Fruit fly (Drosophila melanogaster) whole organism, pupa: Measurements from ENCODE around the gene CG10803.
A peak's percentile ranks its signal among the peaks of the same experiment; 100 is the strongest.

Source experiments
- CG10348 ChIP-seq: fragments of 200-800 bp; sonication (Bioruptor generic); IDR thresholded peaks from 2 replicates; pipeline ENCODE4 v1.3.6; 2022; ENCODE audit warnings: missing biosample characterization, missing genetic modification characterization
- CG12605 ChIP-seq: fragments of 200-800 bp; sonication (Bioruptor generic); IDR thresholded peaks from 2 replicates; pipeline ENCODE4 v1.3.6; 2022; ENCODE audit warnings: missing biosample characterization, missing genetic modification characterization
- CG13204 ChIP-seq: fragments of 200-800 bp; sonication (Bioruptor generic); optimal IDR thresholded peaks from 2 replicates; lab custom pipeline; 2018; ENCODE audit warnings: missing biosample characterization, mild to moderate bottlenecking, missing genetic modification characterization, moderate library complexity
- CG14655 ChIP-seq: fragments of 200-800 bp; sonication (Bioruptor generic); optimal IDR thresholded peaks from 3 replicates; lab custom pipeline; 2017; ENCODE audit warnings: mild to moderate bottlenecking, missing biosample characterization, missing genetic modification reagents, missing genetic modification characterization
- CG15710 ChIP-seq: fragments of 200-800 bp; sonication (Bioruptor generic); optimal IDR thresholded peaks from 2 replicates; lab custom pipeline; 2018; ENCODE audit warnings: missing biosample characterization, mild to moderate bottlenecking, missing genetic modification characterization, moderate library complexity
- CG17806 ChIP-seq: fragments of 200-800 bp; sonication (Bioruptor generic); optimal IDR thresholded peaks from 2 replicates; lab custom pipeline; 2018; ENCODE audit warnings: missing biosample characterization, mild to moderate bottlenecking, missing genetic modification characterization, moderate library complexity
- CG32121 ChIP-seq: fragments of 200-800 bp; sonication (Bioruptor generic); IDR thresholded peaks from 2 replicates; pipeline ENCODE4 v1.3.6; 2022; ENCODE audit warnings: missing biosample characterization, missing genetic modification characterization
- CG34367 ChIP-seq: fragments of 200-800 bp; sonication (Bioruptor generic); optimal IDR thresholded peaks from 2 replicates; lab custom pipeline; 2018; ENCODE audit warnings: missing biosample characterization, mild to moderate bottlenecking, missing genetic modification characterization
- CG4496 ChIP-seq: fragments of 200-800 bp; sonication (Bioruptor generic); IDR thresholded peaks from 3 replicates; pipeline ENCODE4 v1.3.6; 2022; ENCODE audit warnings: missing biosample characterization, missing genetic modification characterization
- CG8159 ChIP-seq: fragments of 200-800 bp; sonication (Bioruptor generic); optimal IDR thresholded peaks from 3 replicates; lab custom pipeline; 2018; ENCODE audit warnings: missing biosample characterization, mild to moderate bottlenecking, missing genetic modification characterization, moderate library complexity
- CG8301 ChIP-seq: fragments of 200-800 bp; sonication (Bioruptor generic); optimal IDR thresholded peaks from 2 replicates; lab custom pipeline; 2018; ENCODE audit warnings: missing biosample characterization, mild to moderate bottlenecking, missing genetic modification characterization
- CG9948 ChIP-seq: fragments of 200-800 bp; sonication (Bioruptor generic); optimal IDR thresholded peaks from 2 replicates; lab custom pipeline; 2018; ENCODE audit warnings: missing biosample characterization, mild to moderate bottlenecking, missing genetic modification characterization, moderate library complexity
- D1 ChIP-seq: fragments of 200-800 bp; sonication (Bioruptor generic); optimal IDR thresholded peaks from 2 replicates; lab custom pipeline; 2018; ENCODE audit warnings: missing biosample characterization, mild to moderate bottlenecking, missing genetic modification characterization, moderate library complexity
- EcR ChIP-seq: fragments of 200-800 bp; sonication (Bioruptor generic); optimal IDR thresholded peaks from 3 replicates; lab custom pipeline; 2019; ENCODE audit warnings: missing biosample characterization, missing genetic modification characterization, mild to moderate bottlenecking, moderate library complexity, missing genetic modification reagents
- Ets98B ChIP-seq: fragments of 200-800 bp; sonication (Bioruptor generic); IDR thresholded peaks from 2 replicates; pipeline ENCODE4 v1.3.6; 2022; ENCODE audit warnings: missing biosample characterization, missing genetic modification characterization
- Pif1A ChIP-seq: fragments of 200-800 bp; sonication (Bioruptor generic); optimal IDR thresholded peaks from 3 replicates; lab custom pipeline; 2016; ENCODE audit warnings: missing biosample characterization, missing genetic modification characterization
- Pif1B ChIP-seq: fragments of 200-800 bp; sonication (Bioruptor generic); optimal IDR thresholded peaks from 3 replicates; lab custom pipeline; 2016; ENCODE audit warnings: missing biosample characterization, missing genetic modification characterization
- Snoo ChIP-seq: fragments of 200-800 bp; sonication (Bioruptor generic); optimal IDR thresholded peaks from 3 replicates; lab custom pipeline; 2017; ENCODE audit warnings: missing biosample characterization, mild to moderate bottlenecking, missing genetic modification characterization, inconsistent platforms
- fd96Ca ChIP-seq: fragments of 200-800 bp; sonication (Bioruptor generic); IDR thresholded peaks from 3 replicates; pipeline ENCODE4 v1.3.6; 2022; ENCODE audit warnings: missing biosample characterization, missing genetic modification characterization
- gl ChIP-seq: fragments of 200-800 bp; sonication (Bioruptor generic); optimal IDR thresholded peaks from 2 replicates; lab custom pipeline; 2018; ENCODE audit warnings: missing biosample characterization, mild to moderate bottlenecking, missing genetic modification characterization
- rn ChIP-seq: fragments of 200-800 bp; sonication (Bioruptor generic); IDR thresholded peaks from 2 replicates; pipeline ENCODE4 v1.3.6; 2022; ENCODE audit warnings: missing biosample characterization, missing genetic modification characterization

The CG10803 gene

dm6 chrX:3444800-3445199 is 40.6 kb upstream of the CG10803 start:
- TF ChIP-seq Snoo = peak; percentile 7
- no peak for TF ChIP-seq rn

- TF ChIP-seq fd96Ca (GFP tag; lab: Robert Waterston, UW) (no peak), gl (no peak), rn (no peak), CG8159 (tag; lab: Kevin White, UChicago) (no peak), CG15710 (tag; lab: Kevin White, UChicago) (no peak), CG32121 (GFP tag; lab: Robert Waterston, UW) (no peak), CG9948 (tag; lab: Kevin White, UChicago) (no peak), D1 (no peak), Pif1B (GFP tag; lab: Kevin White, UChicago) (no peak), CG34367 (tag; lab: Kevin White, UChicago) (no peak), Snoo (no peak), CG12605 (GFP tag; lab: Robert Waterston, UW) (no peak), CG8301 (tag; lab: Kevin White, UChicago) (no peak), CG14655 (no peak), CG10348 (GFP tag; lab: Robert Waterston, UW) (no peak), EcR (GFP tag; lab: Kevin White, UChicago) (no peak), CG4496 (no peak), Ets98B (no peak), CG17806 (tag; lab: Kevin White, UChicago) (no peak)
Measured at dm6 chrX:3446157-3446556, 39.3 kb upstream of the CG10803 start.

- no peak for TF ChIP-seq CG13204 (GFP tag; lab: Kevin White, UChicago)
- peak; percentile 22; the same call in 1 of the 2 replicates for TF ChIP-seq CG12605 (GFP tag; lab: Robert Waterston, UW)
- TF ChIP-seq CG9948 (tag; lab: Kevin White, UChicago) = no peak
- peak; percentile 15; the same call in 1 of the 2 replicates for TF ChIP-seq Ets98B
- TF ChIP-seq EcR (GFP tag; lab: Kevin White, UChicago) = no peak
- no peak for TF ChIP-seq CG8159 (tag; lab: Kevin White, UChicago)
- TF ChIP-seq, all 21 proteins: peak for 2
Measured at dm6 chrX:3446650-3447049, 38.8 kb upstream of the CG10803 start.

dm6 chrX:3447718-3448523 is 37.5 kb upstream of the CG10803 start:
- peak; percentile 19 for TF ChIP-seq CG8301 (tag; lab: Kevin White, UChicago)
- no peak for TF ChIP-seq Pif1A (GFP tag; lab: Kevin White, UChicago)
- no peak for TF ChIP-seq gl
- TF ChIP-seq CG34367 (tag; lab: Kevin White, UChicago) = no peak
- TF ChIP-seq Snoo = peak; percentile 6
- no peak; the same call in 1 of the 2 replicates for TF ChIP-seq Ets98B
- no peak for TF ChIP-seq EcR (GFP tag; lab: Kevin White, UChicago)
- no peak for TF ChIP-seq CG12605 (GFP tag; lab: Robert Waterston, UW)
- peak; percentile 19 for TF ChIP-seq CG9948 (tag; lab: Kevin White, UChicago)
- peak; percentile 52; the same call in 2 of the 3 replicates for TF ChIP-seq fd96Ca (GFP tag; lab: Robert Waterston, UW)
- TF ChIP-seq CG14655 = peak; percentile 40
- TF ChIP-seq CG15710 (tag; lab: Kevin White, UChicago) = no peak
- no peak for TF ChIP-seq D1
- peak; percentile 44; the same call in 1 of the 2 replicates for TF ChIP-seq CG32121 (GFP tag; lab: Robert Waterston, UW)
- no peak for TF ChIP-seq CG13204 (GFP tag; lab: Kevin White, UChicago)
- no peak for TF ChIP-seq CG10348 (GFP tag; lab: Robert Waterston, UW)
- peak; percentile 20 for TF ChIP-seq CG8159 (tag; lab: Kevin White, UChicago)
- peak; percentile 16; the same call in 1 of the 2 replicates for TF ChIP-seq rn
- TF ChIP-seq CG17806 (tag; lab: Kevin White, UChicago) = no peak
- peak; percentile 58 for TF ChIP-seq CG4496
- no peak for TF ChIP-seq Pif1B (GFP tag; lab: Kevin White, UChicago)

dm6 chrX:3448893-3449394 is 36.5 kb upstream of the CG10803 start, which contains the start of gene CG12535:
TSS of gene CG12535 (minus strand) at chrX:3448943.
- TF ChIP-seq D1 (no peak), CG12605 (GFP tag; lab: Robert Waterston, UW) (no peak)

dm6 chrX:3451250-3451786 is 34.1 kb upstream of the CG10803 start:
- TF ChIP-seq CG17806 (tag; lab: Kevin White, UChicago) (no peak), D1 (peak; percentile 3), Pif1A (GFP tag; lab: Kevin White, UChicago) (no peak), Pif1B (GFP tag; lab: Kevin White, UChicago) (peak; percentile 26), CG13204 (GFP tag; lab: Kevin White, UChicago) (no peak), CG15710 (tag; lab: Kevin White, UChicago) (no peak)
